Worm (Caenorhabditis elegans) whole organism, young adult: ENCODE data around the gene T16G12.8.

Experiments
- B0261.1 ChIP-seq: sonication (generic microtip); optimal IDR thresholded peaks from 2 replicates; lab custom pipeline; 2016; ENCODE audit warnings: mild to moderate bottlenecking, missing genetic modification characterization, moderate library complexity, missing compliant biosample characterization
- Y53F4B.3 ChIP-seq: fragments of 200-800 bp; sonication (Bioruptor generic); IDR thresholded peaks from 2 replicates; pipeline ENCODE4 v1.3.6; 2022; ENCODE audit warnings: missing genetic modification reagents, missing genetic modification characterization, missing compliant biosample characterization
- Y53G8AR.9 ChIP-seq: fragments of 200-800 bp; sonication (Bioruptor generic); conservative IDR thresholded peaks from 2 replicates; pipeline ENCODE4 v1.3.6; 2022; ENCODE audit warnings: missing genetic modification reagents, missing genetic modification characterization, missing compliant biosample characterization
- ama-1 ChIP-seq, 3 experiments: fragments of 150-350 bp in 1 of 3; sonication (generic microtip) in 2 of 3; optimal IDR thresholded peaks; 2 replicates each; lab custom pipeline; 2014 to 2018; ENCODE audit warnings: missing biosample characterization in 2 of 3, missing genetic modification characterization in 2 of 3, missing genetic modification reagents in 2 of 3
- zim-3 ChIP-seq: sonication (generic microtip); optimal IDR thresholded peaks from 2 replicates; lab custom pipeline; 2017; ENCODE audit warnings: mild to moderate bottlenecking, missing genetic modification characterization, moderate library complexity, missing compliant biosample characterization

DNA sequence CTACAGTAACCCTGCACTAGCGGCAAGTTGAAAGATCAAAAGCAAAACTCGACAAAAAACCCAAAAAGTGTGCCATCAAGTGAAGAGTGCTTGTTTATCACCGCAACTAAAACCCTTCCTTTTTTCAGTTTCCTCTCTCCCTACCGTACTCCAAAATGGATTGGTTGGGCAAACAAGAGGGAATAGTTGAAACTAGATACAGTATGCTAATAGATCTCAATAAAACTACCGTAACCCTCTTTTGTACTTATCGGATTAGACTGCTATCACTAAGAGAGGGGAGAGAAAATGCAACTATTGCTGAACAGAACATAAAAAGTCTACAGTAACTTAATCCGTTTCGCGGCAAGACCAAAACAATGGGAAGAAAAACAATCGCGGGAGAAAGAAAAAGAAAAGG, 36.3 kb downstream of the T16G12.8 start:
- TF ChIP-seq ama-1 (optimal IDR thresholded peaks at IDR 0.05; lab: Kevin White, UChicago) (no peak), ama-1 (GFP tag; optimal IDR thresholded peaks at IDR 0.05; lab: Kevin White, UChicago) (no peak), Y53G8AR.9 (no peak), zim-3 (tag; lab: Kevin White, UChicago) (no peak), Y53F4B.3 (GFP tag; lab: Robert Waterston, UW) (no peak), B0261.1 (tag; lab: Kevin White, UChicago) (no peak)
